Fruit fly (Drosophila melanogaster) whole organism, prepupa: ENCODE results near the gene Spindly.

ENCODE experiments used
- Blimp-1 ChIP-seq: fragments of 200-800 bp; sonication (Bioruptor generic); optimal IDR thresholded peaks from 3 replicates; lab custom pipeline; 2017; ENCODE audit warnings: missing biosample characterization, missing genetic modification characterization, mild to moderate bottlenecking, moderate library complexity, missing genetic modification reagents
- CG10669 ChIP-seq: fragments of 200-800 bp; sonication (Bioruptor generic); optimal IDR thresholded peaks from 3 replicates; lab custom pipeline; 2018; ENCODE audit warnings: missing biosample characterization, mild to moderate bottlenecking, missing genetic modification characterization, moderate library complexity
- CG11902 ChIP-seq: fragments of 200-800 bp; sonication (Bioruptor generic); optimal IDR thresholded peaks from 3 replicates; lab custom pipeline; 2016; ENCODE audit warnings: missing biosample characterization, missing genetic modification characterization
- CG15336 ChIP-seq: fragments of 200-800 bp; sonication (Bioruptor generic); IDR thresholded peaks from 2 replicates; pipeline ENCODE4 v1.3.6; 2022; ENCODE audit warnings: missing biosample characterization, missing genetic modification characterization
- CG1621 ChIP-seq: fragments of 200-800 bp; sonication (Bioruptor generic); optimal IDR thresholded peaks from 3 replicates; lab custom pipeline; 2018; ENCODE audit warnings: missing biosample characterization, mild to moderate bottlenecking, missing genetic modification characterization
- CG31627 ChIP-seq: fragments of 200-800 bp; sonication (Bioruptor generic); optimal IDR thresholded peaks from 3 replicates; lab custom pipeline; 2016; ENCODE audit warnings: missing biosample characterization, missing genetic modification characterization
- CG4318 ChIP-seq: fragments of 200-800 bp; sonication (Bioruptor generic); optimal IDR thresholded peaks from 3 replicates; lab custom pipeline; 2017; ENCODE audit warnings: missing biosample characterization, mild to moderate bottlenecking, missing genetic modification characterization
- CG6163 ChIP-seq: fragments of 200-800 bp; sonication (Bioruptor generic); IDR thresholded peaks from 3 replicates; pipeline ENCODE4 v1.3.6; 2022; ENCODE audit warnings: missing biosample characterization, missing genetic modification characterization
- CG6276 ChIP-seq: fragments of 200-800 bp; sonication (Bioruptor generic); optimal IDR thresholded peaks from 2 replicates; lab custom pipeline; 2017; ENCODE audit warnings: missing biosample characterization, mild to moderate bottlenecking, missing genetic modification characterization
- CG6792 ChIP-seq: fragments of 200-800 bp; sonication (Bioruptor generic); optimal IDR thresholded peaks from 3 replicates; lab custom pipeline; 2016; ENCODE audit warnings: missing biosample characterization, missing genetic modification characterization
- CG6854 ChIP-seq: fragments of 200-800 bp; sonication (Bioruptor generic); optimal IDR thresholded peaks from 2 replicates; lab custom pipeline; 2017; ENCODE audit warnings: missing biosample characterization, mild to moderate bottlenecking, missing genetic modification characterization
- CG8119 ChIP-seq: fragments of 200-800 bp; sonication (Bioruptor generic); IDR thresholded peaks from 3 replicates; pipeline ENCODE4 v1.3.6; 2022; ENCODE audit warnings: missing biosample characterization, missing genetic modification characterization
- CG8319 ChIP-seq: fragments of 200-800 bp; sonication (Bioruptor generic); optimal IDR thresholded peaks from 3 replicates; lab custom pipeline; 2016; ENCODE audit warnings: missing biosample characterization, missing genetic modification characterization
- Eip78C ChIP-seq: fragments of 200-800 bp; sonication (Bioruptor generic); peaks from one replicate; lab custom pipeline; 2016; ENCODE audit warnings: missing biosample characterization, missing genetic modification characterization
- Eip93F ChIP-seq: fragments of 200-800 bp; sonication (Bioruptor generic); optimal IDR thresholded peaks from 2 replicates; lab custom pipeline; 2016; ENCODE audit warnings: missing biosample characterization, mild to moderate bottlenecking, missing genetic modification characterization
- Ets21C ChIP-seq: fragments of 200-800 bp; sonication (Bioruptor generic); optimal IDR thresholded peaks from 3 replicates; lab custom pipeline; 2016; ENCODE audit warnings: missing biosample characterization, missing genetic modification characterization
- Ets96B ChIP-seq: fragments of 200-800 bp; optimal IDR thresholded peaks from 2 replicates; lab custom pipeline; 2019; ENCODE audit warnings: missing biosample characterization, mild to moderate bottlenecking, missing genetic modification characterization, moderate library complexity
- Gug ChIP-seq: fragments of 200-800 bp; sonication (Bioruptor generic); IDR thresholded peaks from 2 replicates; pipeline ENCODE4 v1.3.6; 2022; ENCODE audit warnings: missing biosample characterization, missing genetic modification characterization
- Hr39 ChIP-seq: fragments of 200-800 bp; sonication (Bioruptor generic); optimal IDR thresholded peaks from 2 replicates; lab custom pipeline; 2016; ENCODE audit warnings: missing biosample characterization, missing genetic modification characterization
- Hr4 ChIP-seq: fragments of 200-800 bp; sonication (Bioruptor generic); optimal IDR thresholded peaks from 3 replicates; lab custom pipeline; 2016; ENCODE audit warnings: missing biosample characterization, missing genetic modification characterization
- OdsH ChIP-seq: fragments of 200-800 bp; sonication (Bioruptor generic); optimal IDR thresholded peaks from 3 replicates; lab custom pipeline; 2016; ENCODE audit warnings: missing biosample characterization, missing genetic modification characterization
- Sox102F ChIP-seq: fragments of 200-800 bp; sonication (Bioruptor generic); optimal IDR thresholded peaks from 2 replicates; lab custom pipeline; 2016; ENCODE audit warnings: missing biosample characterization, mild to moderate bottlenecking, missing genetic modification characterization
- Sox14 ChIP-seq: fragments of 200-800 bp; sonication (Bioruptor generic); optimal IDR thresholded peaks from 3 replicates; lab custom pipeline; 2016; ENCODE audit warnings: missing biosample characterization, missing genetic modification characterization
- Sox15 ChIP-seq: fragments of 200-800 bp; sonication (Bioruptor generic); optimal IDR thresholded peaks from 3 replicates; lab custom pipeline; 2016; ENCODE audit warnings: missing biosample characterization, missing genetic modification characterization
- achi ChIP-seq: fragments of 200-800 bp; sonication (Bioruptor generic); optimal IDR thresholded peaks from 3 replicates; lab custom pipeline; 2016; ENCODE audit warnings: missing biosample characterization, missing genetic modification characterization
- acj6 ChIP-seq: fragments of 200-800 bp; sonication (Bioruptor generic); optimal IDR thresholded peaks from 3 replicates; lab custom pipeline; 2016; ENCODE audit warnings: missing biosample characterization, missing genetic modification characterization
- cyc ChIP-seq: fragments of 200-800 bp; sonication (Bioruptor generic); optimal IDR thresholded peaks from 3 replicates; lab custom pipeline; 2016; ENCODE audit warnings: missing biosample characterization, missing genetic modification characterization
- dac ChIP-seq: fragments of 200-800 bp; sonication (Bioruptor generic); optimal IDR thresholded peaks from 2 replicates; lab custom pipeline; 2017; ENCODE audit warnings: missing biosample characterization, mild to moderate bottlenecking, missing genetic modification characterization
- dsx ChIP-seq: fragments of 200-800 bp; optimal IDR thresholded peaks from 3 replicates; lab custom pipeline; 2019; ENCODE audit warnings: missing biosample characterization, mild to moderate bottlenecking, missing genetic modification characterization, moderate library complexity; ENCODE audit not compliant: poor library complexity, severe bottlenecking
- eg ChIP-seq: fragments of 200-800 bp; sonication (Bioruptor generic); IDR thresholded peaks from 3 replicates; pipeline ENCODE4 v1.3.6; 2022; ENCODE audit warnings: missing biosample characterization, missing genetic modification characterization
- fd59A ChIP-seq: fragments of 200-800 bp; sonication (Bioruptor generic); optimal IDR thresholded peaks from 2 replicates; lab custom pipeline; 2017; ENCODE audit warnings: missing biosample characterization, mild to moderate bottlenecking, missing genetic modification characterization, missing genetic modification reagents
- fd85E ChIP-seq: fragments of 200-800 bp; sonication (Bioruptor generic); optimal IDR thresholded peaks from 3 replicates; lab custom pipeline; 2016; ENCODE audit warnings: missing biosample characterization, missing genetic modification characterization
- fkh ChIP-seq: fragments of 200-800 bp; sonication (Bioruptor generic); optimal IDR thresholded peaks from 3 replicates; lab custom pipeline; 2017; ENCODE audit warnings: missing biosample characterization, mild to moderate bottlenecking, missing genetic modification characterization, moderate library complexity
- lz ChIP-seq: fragments of 200-800 bp; sonication (Bioruptor generic); optimal IDR thresholded peaks from 3 replicates; lab custom pipeline; 2016; ENCODE audit warnings: missing biosample characterization, missing genetic modification characterization
- net ChIP-seq: fragments of 200-800 bp; sonication (Bioruptor generic); optimal IDR thresholded peaks from 3 replicates; lab custom pipeline; 2016; ENCODE audit warnings: missing biosample characterization, missing genetic modification characterization
- pdm3 ChIP-seq: fragments of 200-800 bp; sonication (Bioruptor generic); optimal IDR thresholded peaks from 3 replicates; lab custom pipeline; 2016; ENCODE audit warnings: missing biosample characterization, missing genetic modification characterization
- spab ChIP-seq: fragments of 200-800 bp; sonication (Bioruptor generic); optimal IDR thresholded peaks from 2 replicates; lab custom pipeline; 2017; ENCODE audit warnings: missing biosample characterization, mild to moderate bottlenecking, missing genetic modification characterization, missing genetic modification reagents
- ss ChIP-seq, 2 experiments: fragments of 200-800 bp; sonication (Bioruptor generic); optimal IDR thresholded peaks; 2 replicates in 1 of 2; 3 replicates in 1 of 2; lab custom pipeline; 2017 to 2018; ENCODE audit warnings: mild to moderate bottlenecking in 2 of 2, missing biosample characterization in 2 of 2, missing genetic modification characterization in 2 of 2, moderate library complexity in 1 of 2
- svp ChIP-seq: fragments of 200-800 bp; sonication (Bioruptor generic); peaks from one replicate; lab custom pipeline; 2016; ENCODE audit warnings: missing biosample characterization, missing genetic modification characterization
- topi ChIP-seq: fragments of 200-800 bp; sonication (Bioruptor generic); optimal IDR thresholded peaks from 3 replicates; lab custom pipeline; 2016; ENCODE audit warnings: missing biosample characterization, missing genetic modification characterization
- vri ChIP-seq: fragments of 200-800 bp; sonication (Bioruptor generic); optimal IDR thresholded peaks from 3 replicates; lab custom pipeline; 2016; ENCODE audit warnings: missing biosample characterization, mild to moderate bottlenecking, missing genetic modification characterization

The Spindly gene

dm6 chr2L:3557471-3557870 is 27.4 kb upstream of the Spindly start (continued):
- TF ChIP-seq Gug (GFP tag; lab: Robert Waterston, UW) (peak; percentile 32; the same call in 1 of the 2 replicates), dac (GFP tag; lab: Kevin White, UChicago) (no peak), CG6854 (GFP tag; lab: Kevin White, UChicago) (no peak), CG10669 (peak; percentile 47), svp (GFP tag; lab: Kevin White, UChicago) (no peak), Eip93F (GFP tag; lab: Kevin White, UChicago) (no peak), acj6 (GFP tag; lab: Kevin White, UChicago) (peak; percentile 33), CG4318 (GFP tag; lab: Kevin White, UChicago) (peak; percentile 18), CG6792 (GFP tag; lab: Kevin White, UChicago) (peak; percentile 31), CG15336 (GFP tag; lab: Robert Waterston, UW) (no peak), Eip78C (GFP tag; lab: Kevin White, UChicago) (peak; percentile 89), fkh (no peak), eg (0 out of 3 replicates have a peak, but pooled peaks have one; percentile 15), CG6276 (peak; percentile 15), ss (GFP tag; optimal IDR thresholded peaks at IDR 0.05; lab: Kevin White, UChicago) (peak in 1 of 2 experiments; percentile 59), CG8319 (GFP tag; lab: Kevin White, UChicago) (no peak), achi (GFP tag; lab: Kevin White, UChicago) (peak; percentile 56), pdm3 (GFP tag; lab: Kevin White, UChicago) (peak; percentile 57), Hr4 (GFP tag; lab: Kevin White, UChicago) (peak; percentile 55), cyc (no peak), Ets21C (GFP tag; lab: Kevin White, UChicago) (no peak), OdsH (GFP tag; lab: Kevin White, UChicago) (peak; percentile 35), Sox102F (GFP tag; lab: Kevin White, UChicago) (no peak), CG11902 (GFP tag; lab: Kevin White, UChicago) (no peak), topi (no peak), Hr39 (GFP tag; lab: Kevin White, UChicago) (no peak), CG6163 (GFP tag; lab: Robert Waterston, UW) (peak; percentile 61; the same call in 1 of the 3 replicates), Sox15 (no peak), lz (GFP tag; lab: Kevin White, UChicago) (no peak), Blimp-1 (GFP tag; lab: Kevin White, UChicago) (no peak), CG31627 (GFP tag; lab: Kevin White, UChicago) (no peak), fd59A (GFP tag; lab: Kevin White, UChicago) (peak; percentile 52)

- TF ChIP-seq fd85E (GFP tag; lab: Kevin White, UChicago) (no peak), CG6163 (GFP tag; lab: Robert Waterston, UW) (no peak), CG1621 (no peak), ss (GFP tag; optimal IDR thresholded peaks at IDR 0.05; lab: Kevin White, UChicago) (no peak), Gug (GFP tag; lab: Robert Waterston, UW) (no peak), spab (GFP tag; lab: Kevin White, UChicago) (no peak), net (GFP tag; lab: Kevin White, UChicago) (no peak), CG8319 (GFP tag; lab: Kevin White, UChicago) (no peak), acj6 (GFP tag; lab: Kevin White, UChicago) (no peak), achi (GFP tag; lab: Kevin White, UChicago) (no peak), vri (GFP tag; lab: Kevin White, UChicago) (no peak), Blimp-1 (GFP tag; lab: Kevin White, UChicago) (no peak), CG15336 (GFP tag; lab: Robert Waterston, UW) (no peak), Ets96B (no peak), Sox14 (GFP tag; lab: Kevin White, UChicago) (no peak), dsx (no peak), CG8119 (no peak)
Observed at dm6 chr2L:3556937-3557336, 26.8 kb upstream of the Spindly start.
